Fruit fly (Drosophila melanogaster): Measurements from ENCODE around the gene Boh2.

Boh2 gene

dm6 chr2L:11168684-11169549, 9.9 kb upstream of the Boh2 start (continued):
- TF ChIP-seq h (optimal IDR thresholded peaks at IDR 0.05): no peak
- TF ChIP-seq trem (tag; optimal IDR thresholded peaks at IDR 0.05): no peak
- TF ChIP-seq ken (GFP tag; IDR thresholded peaks at IDR 0.05): no peak
- no peak for TF ChIP-seq Kr (GFP tag; optimal IDR thresholded peaks at IDR 0.05)
- TF ChIP-seq C15 (GFP tag; IDR thresholded peaks at IDR 0.05): no peak
- no peak for TF ChIP-seq CG14860 (GFP tag; IDR thresholded peaks at IDR 0.05; ENCODE audit: partially characterized antibody)
- TF ChIP-seq Atf-2 (GFP tag; optimal IDR thresholded peaks at IDR 0.05): no peak
- no peak for TF ChIP-seq nom (GFP tag; optimal IDR thresholded peaks at IDR 0.05)
- no peak for TF ChIP-seq btn (GFP tag; optimal IDR thresholded peaks at IDR 0.05)
- no peak for TF ChIP-seq rib (GFP tag; IDR thresholded peaks at IDR 0.05)
- TF ChIP-seq CG2712 (tag; optimal IDR thresholded peaks at IDR 0.05): no peak
- no peak for TF ChIP-seq CkIIα-i1 (GFP tag; IDR thresholded peaks at IDR 0.05)
- no peak for TF ChIP-seq psq (GFP tag; optimal IDR thresholded peaks at IDR 0.05)
- no peak for TF ChIP-seq bsh (GFP tag; optimal IDR thresholded peaks at IDR 0.05)
- TF ChIP-seq cas (GFP tag; IDR thresholded peaks at IDR 0.05): no peak
- no peak for TF ChIP-seq CG4404 (GFP tag; IDR thresholded peaks at IDR 0.05)
- no peak for TF ChIP-seq p53 (GFP tag; optimal IDR thresholded peaks at IDR 0.05)
- TF ChIP-seq ranshi (GFP tag; IDR thresholded peaks at IDR 0.05): no peak
- no peak for TF ChIP-seq CG1832 (GFP tag; optimal IDR thresholded peaks at IDR 0.05)
- TF ChIP-seq NfI (GFP tag; optimal IDR thresholded peaks at IDR 0.05): no peak
- no peak for TF ChIP-seq CG10274 (GFP tag; optimal IDR thresholded peaks at IDR 0.05)
- no peak for TF ChIP-seq Usf (GFP tag; optimal IDR thresholded peaks at IDR 0.05)
- no peak for TF ChIP-seq dm (GFP tag; optimal IDR thresholded peaks at IDR 0.05)
- TF ChIP-seq hb (GFP tag; IDR thresholded peaks at IDR 0.05; ENCODE audit: partially characterized antibody): no peak
- peak; percentile 89 for TF ChIP-seq CG15601 (tag; optimal IDR thresholded peaks at IDR 0.05)
- TF ChIP-seq CG4730 (GFP tag; IDR thresholded peaks at IDR 0.05): no peak
- no peak for TF ChIP-seq scrt (GFP tag; optimal IDR thresholded peaks at IDR 0.05)
- TF ChIP-seq CG1233 (GFP tag; optimal IDR thresholded peaks at IDR 0.05): no peak
- no peak for TF ChIP-seq peb (GFP tag; IDR thresholded peaks at IDR 0.05)
- TF ChIP-seq CG5245 (GFP tag; optimal IDR thresholded peaks at IDR 0.05): no peak
- no peak for TF ChIP-seq ro (GFP tag; IDR thresholded peaks at IDR 0.05)
- TF ChIP-seq CG13424 (tag; optimal IDR thresholded peaks at IDR 0.05): no peak
- no peak for TF ChIP-seq CG3281 (GFP tag; optimal IDR thresholded peaks at IDR 0.05)
- no peak for TF ChIP-seq Ets65A (GFP tag)
- no peak for TF ChIP-seq Xrp1 (GFP tag; IDR thresholded peaks at IDR 0.05)
- TF ChIP-seq pita (GFP tag; optimal IDR thresholded peaks at IDR 0.05): no peak
- TF ChIP-seq CG6654 (GFP tag; optimal IDR thresholded peaks at IDR 0.05): no peak
- TF ChIP-seq dmrt11E (tag; optimal IDR thresholded peaks at IDR 0.05): no peak
- TF ChIP-seq Myb (GFP tag; optimal IDR thresholded peaks at IDR 0.05): no peak
- no peak for TF ChIP-seq CG2116 (GFP tag; optimal IDR thresholded peaks at IDR 0.05)
- no peak for TF ChIP-seq CG12104 (GFP tag; optimal IDR thresholded peaks at IDR 0.05)
- no peak for TF ChIP-seq sim (GFP tag; IDR thresholded peaks at IDR 0.05)
- TF ChIP-seq ci (GFP tag; IDR thresholded peaks at IDR 0.05): 0 out of 3 replicates have a peak, but pooled peaks have one; percentile 38
- no peak for TF ChIP-seq Antp (GFP tag; optimal IDR thresholded peaks at IDR 0.05)
- no peak for TF ChIP-seq CG34224 (GFP tag; IDR thresholded peaks at IDR 0.05; ENCODE audit: partially characterized antibody)
- no peak for TF ChIP-seq otp (GFP tag; IDR thresholded peaks at IDR 0.05)
- no peak for TF ChIP-seq D19B (GFP tag; optimal IDR thresholded peaks at IDR 0.05)
- TF ChIP-seq CG12769 (tag; optimal IDR thresholded peaks at IDR 0.05): peak; percentile 73
- TF ChIP-seq Ravus (GFP tag; IDR thresholded peaks at IDR 0.05): no peak
- no peak for TF ChIP-seq jumu (GFP tag; optimal IDR thresholded peaks at IDR 0.05)
- TF ChIP-seq Spps (tag; optimal IDR thresholded peaks at IDR 0.05): no peak

Measured in whole organism, embryonic.